Fruit fly (Drosophila melanogaster): ENCODE measurements around the gene CG13946.

CG13946 gene

DNA sequence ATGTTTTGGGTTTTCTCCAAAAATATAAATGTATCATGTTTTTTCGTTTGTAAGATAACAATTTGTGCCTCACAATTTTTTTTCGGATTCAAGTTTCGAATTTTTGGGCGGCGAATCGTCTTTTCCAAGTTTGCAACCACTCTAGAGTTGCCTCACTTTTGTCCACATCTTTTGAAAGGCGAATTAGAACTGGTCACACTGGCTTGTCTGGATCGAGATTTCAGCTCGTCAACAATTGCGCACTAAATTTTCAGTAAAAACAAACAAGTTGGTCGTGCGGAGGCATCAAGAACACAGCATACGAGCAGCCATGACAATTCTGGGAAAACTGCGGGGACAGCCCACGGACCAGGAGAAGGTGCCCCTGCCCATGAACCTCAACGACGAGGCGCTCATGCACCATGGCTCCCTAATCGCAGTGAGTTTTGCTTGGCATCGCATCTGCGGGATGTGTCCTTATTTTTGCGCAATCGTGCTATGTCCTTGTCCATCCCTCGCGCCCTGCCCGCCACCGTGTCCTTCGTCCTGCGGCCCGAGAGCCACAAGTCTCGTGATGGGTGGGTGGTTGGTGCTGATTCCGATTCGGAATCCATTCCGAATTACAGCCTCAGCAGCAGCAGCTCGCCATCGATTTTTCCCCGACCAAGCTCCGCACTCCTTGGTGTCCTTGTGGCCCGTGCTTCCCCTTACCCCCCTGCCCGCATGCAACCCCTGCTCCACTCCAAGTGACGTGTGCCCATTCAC is 45.1 kb downstream of the CG13946 start, which contains the start of gene CG3662 (continued):
- TF ChIP-seq cas (GFP tag; IDR thresholded peaks at IDR 0.05) (no peak), Hr39 (optimal IDR thresholded peaks at IDR 0.05) (no peak), CG17328 (GFP tag; IDR thresholded peaks at IDR 0.05) (no peak), fd96Cb (tag; optimal IDR thresholded peaks at IDR 0.05) (no peak), dysf (GFP tag; IDR thresholded peaks at IDR 0.05) (no peak), ham (GFP tag; IDR thresholded peaks at IDR 0.05) (no peak), PHDP (tag; optimal IDR thresholded peaks at IDR 0.05) (peak; percentile 3), HLH4C (GFP tag; IDR thresholded peaks at IDR 0.05; ENCODE audit: partially characterized antibody) (0 out of 3 replicates have a peak, but pooled peaks have one; percentile 20), Opbp (GFP tag; IDR thresholded peaks at IDR 0.05; ENCODE audit: partially characterized antibody) (peak; percentile 64; the same call in 2 of the 3 replicates), Hr3 (GFP tag; optimal IDR thresholded peaks at IDR 0.05) (no peak), sens (GFP tag) (peak; percentile 62), esg (GFP tag; conservative IDR thresholded peaks at IDR 0.05) (no peak), Hsf (GFP tag; optimal IDR thresholded peaks at IDR 0.05) (no peak), ac (GFP tag; optimal IDR thresholded peaks at IDR 0.05) (no peak), cad (GFP tag; optimal IDR thresholded peaks at IDR 0.05) (no peak), Hr78 (GFP tag; optimal IDR thresholded peaks at IDR 0.05) (no peak), CG30403 (GFP tag; optimal IDR thresholded peaks at IDR 0.05) (no peak), HLHmδ (GFP tag; optimal IDR thresholded peaks at IDR 0.05) (peak; percentile 11), CG3163 (GFP tag; optimal IDR thresholded peaks at IDR 0.05) (no peak), CG11093 (GFP tag; IDR thresholded peaks at IDR 0.05) (no peak), cwo (GFP tag; optimal IDR thresholded peaks at IDR 0.05) (peak; percentile 67), CG12155 (GFP tag; optimal IDR thresholded peaks at IDR 0.05) (no peak), klu (GFP tag; IDR thresholded peaks at IDR 0.05) (no peak), Bteb2 (GFP tag; optimal IDR thresholded peaks at IDR 0.05) (no peak), CG8944 (GFP tag; optimal IDR thresholded peaks at IDR 0.05) (no peak), CG6683 (GFP tag; optimal IDR thresholded peaks at IDR 0.05) (no peak), Mad (GFP tag; optimal IDR thresholded peaks at IDR 0.05) (no peak), CG15696 (tag; optimal IDR thresholded peaks at IDR 0.05) (no peak), CG11398 (GFP tag; optimal IDR thresholded peaks at IDR 0.05) (no peak), CG11695 (GFP tag; IDR thresholded peaks at IDR 0.05) (no peak), scrt (GFP tag; optimal IDR thresholded peaks at IDR 0.05) (peak; percentile 7), chinmo (GFP tag; IDR thresholded peaks at IDR 0.05; ENCODE audit: partially characterized antibody) (0 out of 4 replicates have a peak, but pooled peaks have one; percentile 27), CG13894 (tag; optimal IDR thresholded peaks at IDR 0.05) (peak; percentile 40), Fer2 (tag; optimal IDR thresholded peaks at IDR 0.05) (no peak), ase (GFP tag; IDR thresholded peaks at IDR 0.05) (no peak), sr (GFP tag; IDR thresholded peaks at IDR 0.05) (no peak), CG13287 (GFP tag; IDR thresholded peaks at IDR 0.05; ENCODE audit: partially characterized antibody) (peak; percentile 46), ATbp (GFP tag; optimal IDR thresholded peaks at IDR 0.05) (no peak), aop (GFP tag; IDR thresholded peaks at IDR 0.05) (no peak), CG7928 (GFP tag; optimal IDR thresholded peaks at IDR 0.05) (no peak), Drgx (GFP tag; IDR thresholded peaks at IDR 0.05) (no peak), hth (optimal IDR thresholded peaks at IDR 0.05) (no peak), da (GFP tag; optimal IDR thresholded peaks at IDR 0.05) (no peak), Ada2b (GFP tag; IDR thresholded peaks at IDR 0.05) (no peak), Eip74EF (GFP tag; optimal IDR thresholded peaks at IDR 0.05) (no peak), E2f2 (GFP tag; IDR thresholded peaks at IDR 0.05) (peak; percentile 99), Xbp1 (GFP tag; optimal IDR thresholded peaks at IDR 0.05) (no peak), CG8281 (tag; optimal IDR thresholded peaks at IDR 0.05) (no peak), Dek (tag; optimal IDR thresholded peaks at IDR 0.05) (peak; percentile 34), trh (GFP tag; optimal IDR thresholded peaks at IDR 0.05) (no peak)

Data from whole organism, embryonic.